Worm (Caenorhabditis elegans) whole organism, mixed stage, embryonic: ENCODE data around the gene emb-30.

Experiments used
- M03D4.4 ChIP-seq: sonication (generic microtip); optimal IDR thresholded peaks from 2 replicates; lab custom pipeline; 2017; ENCODE audit warnings: mild to moderate bottlenecking, missing genetic modification characterization, missing compliant biosample characterization
- bed-3 ChIP-seq: fragments of 200-800 bp; sonication (Bioruptor generic); optimal IDR thresholded peaks from 3 replicates; lab custom pipeline; 2018; ENCODE audit warnings: mild to moderate bottlenecking, missing genetic modification characterization, moderate library complexity, missing compliant biosample characterization
- blmp-1 ChIP-seq: fragments of 150-350 bp; optimal IDR thresholded peaks from 2 replicates; lab custom pipeline; 2014; ENCODE audit warnings: missing biosample characterization, missing genetic modification characterization
- ceh-39 ChIP-seq: fragments of 150-350 bp; optimal IDR thresholded peaks from 2 replicates; lab custom pipeline; 2014; ENCODE audit warnings: missing biosample characterization, missing genetic modification characterization
- ceh-43 ChIP-seq: fragments of 200-800 bp; sonication (Bioruptor generic); optimal IDR thresholded peaks from 2 replicates; lab custom pipeline; 2018; ENCODE audit warnings: mild to moderate bottlenecking, missing genetic modification characterization, moderate library complexity, missing compliant biosample characterization
- ceh-83 ChIP-seq: fragments of 200-800 bp; sonication (Bioruptor generic); optimal IDR thresholded peaks from 2 replicates; lab custom pipeline; 2018; ENCODE audit warnings: mild to moderate bottlenecking, missing genetic modification characterization, missing compliant biosample characterization
- ces-1 ChIP-seq: fragments of 150-350 bp; optimal IDR thresholded peaks from 2 replicates; lab custom pipeline; 2014; ENCODE audit warnings: missing biosample characterization, missing genetic modification reagents, missing genetic modification characterization
- cnd-1 ChIP-seq: fragments of 200-800 bp; sonication (Bioruptor generic); optimal IDR thresholded peaks from 2 replicates; lab custom pipeline; 2018; ENCODE audit warnings: mild to moderate bottlenecking, missing genetic modification characterization, missing compliant biosample characterization
- drap-1 ChIP-seq: fragments of 200-800 bp; sonication (Bioruptor generic); optimal IDR thresholded peaks from 3 replicates; lab custom pipeline; 2018; ENCODE audit warnings: mild to moderate bottlenecking, missing genetic modification characterization, missing compliant biosample characterization
- elt-1 ChIP-seq: sonication (generic microtip); optimal IDR thresholded peaks from 2 replicates; lab custom pipeline; 2017; ENCODE audit warnings: missing genetic modification characterization, mild to moderate bottlenecking, missing compliant biosample characterization, antibody characterized with exemption, moderate library complexity, borderline replicate concordance; ENCODE audit not compliant: insufficient read depth
- elt-3 ChIP-seq: fragments of 150-350 bp; optimal IDR thresholded peaks from 2 replicates; lab custom pipeline; 2014; ENCODE audit warnings: missing biosample characterization, missing genetic modification characterization
- flh-1 ChIP-seq: fragments of 200-800 bp; sonication (Bioruptor generic); optimal IDR thresholded peaks from 2 replicates; lab custom pipeline; 2018; ENCODE audit warnings: mild to moderate bottlenecking, missing genetic modification characterization, moderate library complexity, missing compliant biosample characterization
- ham-2 ChIP-seq: fragments of 200-800 bp; sonication (Bioruptor generic); optimal IDR thresholded peaks from 2 replicates; lab custom pipeline; 2018; ENCODE audit warnings: mild to moderate bottlenecking, missing genetic modification characterization, missing compliant biosample characterization
- hlh-1 ChIP-seq: fragments of 150-350 bp; optimal IDR thresholded peaks from 2 replicates; lab custom pipeline; 2014; ENCODE audit warnings: missing biosample characterization, missing genetic modification reagents, missing genetic modification characterization
- lin-13 ChIP-seq: fragments of 150-350 bp; optimal IDR thresholded peaks from 2 replicates; lab custom pipeline; 2014; ENCODE audit warnings: missing biosample characterization, missing genetic modification characterization
- lin-32 ChIP-seq: fragments of 200-800 bp; sonication (Bioruptor generic); optimal IDR thresholded peaks from 2 replicates; lab custom pipeline; 2018; ENCODE audit warnings: mild to moderate bottlenecking, missing genetic modification characterization, missing compliant biosample characterization
- lsy-2 ChIP-seq: fragments of 150-350 bp; optimal IDR thresholded peaks from 2 replicates; lab custom pipeline; 2014; ENCODE audit warnings: missing biosample characterization, missing genetic modification characterization
- mab-5 ChIP-seq: fragments of 150-350 bp; optimal IDR thresholded peaks from 2 replicates; lab custom pipeline; 2014; ENCODE audit warnings: missing biosample characterization, missing genetic modification characterization
- mep-1 ChIP-seq: fragments of 150-350 bp; optimal IDR thresholded peaks from 2 replicates; lab custom pipeline; 2017; ENCODE audit warnings: missing biosample characterization, missing genetic modification reagents, missing genetic modification characterization, inconsistent platforms
- mls-2 ChIP-seq: sonication (generic microtip); optimal IDR thresholded peaks from 2 replicates; lab custom pipeline; 2016; ENCODE audit warnings: mild to moderate bottlenecking, missing genetic modification characterization, moderate library complexity, missing compliant biosample characterization
- nhr-12 ChIP-seq: fragments of 150-350 bp; optimal IDR thresholded peaks from 2 replicates; lab custom pipeline; 2014; ENCODE audit warnings: missing biosample characterization, missing genetic modification characterization
- nhr-2 ChIP-seq: fragments of 150-350 bp; optimal IDR thresholded peaks from 2 replicates; lab custom pipeline; 2014; ENCODE audit warnings: missing biosample characterization, missing genetic modification characterization
- nhr-237 ChIP-seq: fragments of 150-350 bp; optimal IDR thresholded peaks from 2 replicates; lab custom pipeline; 2014; ENCODE audit warnings: missing biosample characterization, missing genetic modification characterization
- nhr-76 ChIP-seq: sonication (generic microtip); optimal IDR thresholded peaks from 2 replicates; lab custom pipeline; 2017; ENCODE audit warnings: missing biosample characterization, missing genetic modification characterization
- pha-4 ChIP-seq: fragments of 150-350 bp; optimal IDR thresholded peaks from 2 replicates; lab custom pipeline; 2018; ENCODE audit warnings: missing biosample characterization, missing genetic modification reagents, missing genetic modification characterization
- sem-2 ChIP-seq: fragments of 200-800 bp; sonication (Bioruptor generic); optimal IDR thresholded peaks from 2 replicates; lab custom pipeline; 2018; ENCODE audit warnings: mild to moderate bottlenecking, missing genetic modification characterization, missing compliant biosample characterization
- snpc-4 ChIP-seq: fragments of 150-350 bp; optimal IDR thresholded peaks from 2 replicates; lab custom pipeline; 2014; ENCODE audit warnings: missing biosample characterization, missing genetic modification characterization
- sptf-1 ChIP-seq: sonication (generic microtip); optimal IDR thresholded peaks from 2 replicates; lab custom pipeline; 2017; ENCODE audit warnings: mild to moderate bottlenecking, missing genetic modification characterization, moderate library complexity, missing compliant biosample characterization
- tbx-8 ChIP-seq: fragments of 200-800 bp; sonication (Bioruptor generic); optimal IDR thresholded peaks from 2 replicates; lab custom pipeline; 2018; ENCODE audit warnings: mild to moderate bottlenecking, missing genetic modification characterization, moderate library complexity, missing compliant biosample characterization
- unc-120 ChIP-seq: sonication (generic microtip); optimal IDR thresholded peaks from 2 replicates; lab custom pipeline; 2017; ENCODE audit warnings: missing genetic modification characterization, missing compliant biosample characterization; ENCODE audit not compliant: poor library complexity, severe bottlenecking
- unc-39 ChIP-seq: fragments of 150-350 bp; optimal IDR thresholded peaks from 2 replicates; lab custom pipeline; 2014; ENCODE audit warnings: missing biosample characterization, missing genetic modification characterization
- unc-62 ChIP-seq: fragments of 150-350 bp; optimal IDR thresholded peaks from 2 replicates; lab custom pipeline; 2014; ENCODE audit warnings: missing biosample characterization, missing genetic modification reagents, missing genetic modification characterization
- zip-8 ChIP-seq: fragments of 150-350 bp; optimal IDR thresholded peaks from 2 replicates; lab custom pipeline; 2014; ENCODE audit warnings: missing biosample characterization, missing genetic modification characterization

emb-30 gene

DNA sequence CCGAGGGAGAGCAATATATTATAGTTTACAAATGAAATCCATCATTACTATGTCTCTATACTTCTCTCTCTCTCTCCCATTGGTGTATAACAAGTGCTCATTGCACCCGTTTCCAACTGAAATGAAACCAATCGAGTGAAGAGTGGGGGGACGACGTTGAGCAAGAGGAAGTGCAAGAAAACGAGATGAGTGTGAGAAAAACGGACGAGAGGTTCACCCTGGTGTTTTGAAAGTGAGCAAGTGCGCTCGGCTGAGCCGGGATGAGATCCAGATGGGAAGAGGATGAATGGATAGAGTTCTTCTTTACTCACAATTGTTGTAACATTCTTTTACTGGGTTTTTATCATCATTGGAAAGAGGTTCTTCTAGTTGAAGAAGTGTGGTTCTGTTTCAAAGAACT, 42.5 kb upstream of the emb-30 start:
- TF ChIP-seq elt-1 (tag; lab: Kevin White, UChicago) (no peak), tbx-8 (GFP tag; lab: Kevin White, UChicago) (no peak), lin-32 (GFP tag; lab: Kevin White, UChicago) (no peak), pha-4 (tag; lab: Kevin White, UChicago) (no peak), unc-62 (peak; percentile 20), ceh-43 (GFP tag; lab: Kevin White, UChicago) (no peak), snpc-4 (tag; lab: Kevin White, UChicago) (no peak), flh-1 (GFP tag; lab: Kevin White, UChicago) (no peak), unc-39 (tag; lab: Kevin White, UChicago) (no peak), elt-3 (no peak), ceh-83 (GFP tag; lab: Kevin White, UChicago) (no peak), nhr-237 (tag; lab: Kevin White, UChicago) (no peak), ces-1 (GFP tag; lab: Kevin White, UChicago) (peak; percentile 36), bed-3 (GFP tag; lab: Kevin White, UChicago) (no peak), sptf-1 (tag; lab: Kevin White, UChicago) (no peak), nhr-2 (tag; lab: Kevin White, UChicago) (no peak), ham-2 (no peak), M03D4.4 (tag; lab: Kevin White, UChicago) (no peak), lin-13 (no peak), mls-2 (tag; lab: Kevin White, UChicago) (no peak), blmp-1 (tag; lab: Kevin White, UChicago) (no peak), mab-5 (tag; lab: Kevin White, UChicago) (peak; percentile 29), drap-1 (GFP tag; lab: Kevin White, UChicago) (no peak), hlh-1 (peak; percentile 76), cnd-1 (peak; percentile 19), nhr-12 (no peak), mep-1 (tag; lab: Kevin White, UChicago) (no peak)

DNA sequence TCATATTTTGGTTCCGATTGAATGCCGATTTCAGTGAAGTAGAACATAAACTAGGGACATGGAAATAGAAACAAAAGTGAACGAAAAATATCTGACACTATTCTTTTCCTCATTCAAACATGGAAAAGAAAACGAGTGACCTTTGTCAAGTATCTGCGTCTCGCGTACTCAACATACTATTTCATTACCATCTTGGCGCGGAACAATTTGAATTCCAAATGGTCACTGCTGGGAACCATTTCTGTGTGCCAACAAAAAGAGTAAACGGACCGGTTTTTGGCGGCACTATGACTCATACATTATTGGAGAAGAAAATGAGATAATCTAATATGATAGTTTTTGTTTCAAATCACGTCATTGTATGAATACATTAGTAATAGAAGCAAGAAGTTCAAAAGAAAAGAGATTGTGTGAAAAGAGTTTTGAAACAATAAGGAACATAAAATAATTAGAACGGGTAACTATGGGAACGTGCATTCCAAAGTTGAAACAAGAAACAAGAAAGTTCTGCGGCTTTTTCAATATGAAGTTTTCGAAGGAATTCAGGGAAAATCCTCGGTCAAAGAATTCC, 41.2 kb upstream of the emb-30 start:
- TF ChIP-seq sem-2 (GFP tag; lab: Kevin White, UChicago) (no peak), ceh-43 (GFP tag; lab: Kevin White, UChicago) (no peak), zip-8 (tag; lab: Kevin White, UChicago) (no peak), ces-1 (GFP tag; lab: Kevin White, UChicago) (no peak), elt-3 (no peak), unc-120 (no peak), nhr-237 (tag; lab: Kevin White, UChicago) (no peak), snpc-4 (tag; lab: Kevin White, UChicago) (no peak), M03D4.4 (tag; lab: Kevin White, UChicago) (no peak), pha-4 (tag; lab: Kevin White, UChicago) (no peak), ceh-39 (tag; lab: Kevin White, UChicago) (no peak), nhr-2 (tag; lab: Kevin White, UChicago) (no peak), unc-39 (tag; lab: Kevin White, UChicago) (no peak), blmp-1 (tag; lab: Kevin White, UChicago) (no peak), mab-5 (tag; lab: Kevin White, UChicago) (no peak), mep-1 (tag; lab: Kevin White, UChicago) (no peak), ceh-83 (GFP tag; lab: Kevin White, UChicago) (no peak), lin-13 (no peak)

ce11 chrIII:9476564-9476963, 35.3 kb upstream of the emb-30 start:
- TF ChIP-seq nhr-76 (tag; lab: Kevin White, UChicago) (no peak), cnd-1 (no peak), mls-2 (tag; lab: Kevin White, UChicago) (no peak), unc-120 (no peak), elt-1 (tag; lab: Kevin White, UChicago) (no peak), ceh-83 (GFP tag; lab: Kevin White, UChicago) (no peak)

- TF ChIP-seq ceh-43 (GFP tag; lab: Kevin White, UChicago) = no peak
- TF ChIP-seq ceh-83 (GFP tag; lab: Kevin White, UChicago) = no peak
- TF ChIP-seq elt-1 (tag; lab: Kevin White, UChicago) = no peak
- TF ChIP-seq mab-5 (tag; lab: Kevin White, UChicago) = no peak
- TF ChIP-seq bed-3 (GFP tag; lab: Kevin White, UChicago) = no peak
- no peak for TF ChIP-seq lin-32 (GFP tag; lab: Kevin White, UChicago)
- TF ChIP-seq ces-1 (GFP tag; lab: Kevin White, UChicago) = no peak
- no peak for TF ChIP-seq lin-13
- no peak for TF ChIP-seq mep-1 (tag; lab: Kevin White, UChicago)
- no peak for TF ChIP-seq unc-39 (tag; lab: Kevin White, UChicago)
- no peak for TF ChIP-seq nhr-12
- TF ChIP-seq blmp-1 (tag; lab: Kevin White, UChicago) = no peak
- no peak for TF ChIP-seq drap-1 (GFP tag; lab: Kevin White, UChicago)
- no peak for TF ChIP-seq ceh-39 (tag; lab: Kevin White, UChicago)
- no peak for TF ChIP-seq lsy-2 (tag; lab: Kevin White, UChicago)
- no peak for TF ChIP-seq unc-120
- no peak for TF ChIP-seq cnd-1
- TF ChIP-seq, all 35 proteins: peak for 0
These were observed 33.2 kb upstream of the emb-30 start for ce11 chrIII:9474501-9474900.
